Fruit fly (Drosophila melanogaster) whole organism, embryonic: ENCODE results near the gene CG43059.
A peak's percentile ranks its signal among the peaks of the same experiment; 100 is the strongest.

Experiments
- Atf6 ChIP-seq: fragments of 200-800 bp; sonication (Bioruptor generic); IDR thresholded peaks from 2 replicates; pipeline ENCODE4 v1.3.6; 2022; ENCODE audit warnings: missing biosample characterization, missing genetic modification characterization
- Bteb2 ChIP-seq: fragments of 200-800 bp; sonication (Bioruptor generic); optimal IDR thresholded peaks from 2 replicates; lab custom pipeline; 2016; ENCODE audit warnings: missing biosample characterization, missing genetic modification characterization
- CG10462 ChIP-seq: fragments of 200-800 bp; sonication (Bioruptor generic); optimal IDR thresholded peaks from 2 replicates; lab custom pipeline; 2016; ENCODE audit warnings: missing biosample characterization, missing genetic modification characterization
- CG11723 ChIP-seq: fragments of 200-800 bp; sonication (Bioruptor generic); optimal IDR thresholded peaks from 2 replicates; lab custom pipeline; 2017; ENCODE audit warnings: missing biosample characterization, mild to moderate bottlenecking, missing genetic modification characterization
- CG12155 ChIP-seq: fragments of 200-800 bp; sonication (Bioruptor generic); optimal IDR thresholded peaks from 3 replicates; lab custom pipeline; 2016; ENCODE audit warnings: missing biosample characterization, missing genetic modification characterization
- CG1233 ChIP-seq: fragments of 200-800 bp; sonication (Bioruptor generic); optimal IDR thresholded peaks from 4 replicates; lab custom pipeline; 2018; ENCODE audit warnings: missing biosample characterization, mild to moderate bottlenecking, missing genetic modification characterization
- CG13624 ChIP-seq: fragments of 200-800 bp; sonication (Bioruptor generic); optimal IDR thresholded peaks from 2 replicates; lab custom pipeline; 2016; ENCODE audit warnings: missing biosample characterization, missing genetic modification characterization
- CG14014 ChIP-seq: fragments of 200-800 bp; sonication (Bioruptor generic); IDR thresholded peaks from 2 replicates; pipeline ENCODE4 v1.3.6; 2022; ENCODE audit warnings: missing biosample characterization, missing genetic modification characterization
- CG17328 ChIP-seq: fragments of 200-800 bp; sonication (Bioruptor generic); IDR thresholded peaks from 2 replicates; pipeline ENCODE4 v1.3.6; 2022; ENCODE audit warnings: missing biosample characterization, missing genetic modification characterization
- CG2199 ChIP-seq: fragments of 200-800 bp; sonication (Bioruptor generic); IDR thresholded peaks from 3 replicates; pipeline ENCODE4 v1.3.6; 2022; ENCODE audit warnings: missing biosample characterization, missing genetic modification characterization
- CG2875 ChIP-seq: fragments of 200-800 bp; sonication (Bioruptor generic); optimal IDR thresholded peaks from 2 replicates; lab custom pipeline; 2017; ENCODE audit warnings: missing biosample characterization, mild to moderate bottlenecking, missing genetic modification characterization, missing genetic modification reagents
- CG30020 ChIP-seq: fragments of 200-800 bp; optimal IDR thresholded peaks from 2 replicates; lab custom pipeline; 2019; ENCODE audit warnings: missing biosample characterization, mild to moderate bottlenecking, missing genetic modification characterization, moderate library complexity
- CG33213 ChIP-seq: fragments of 200-800 bp; sonication (Bioruptor generic); optimal IDR thresholded peaks from 3 replicates; lab custom pipeline; 2016; ENCODE audit warnings: missing biosample characterization, missing genetic modification characterization
- CG3838 ChIP-seq: fragments of 200-800 bp; sonication (Bioruptor generic); optimal IDR thresholded peaks from 3 replicates; lab custom pipeline; 2016; ENCODE audit warnings: missing biosample characterization, missing genetic modification characterization
- CG3995 ChIP-seq: fragments of 200-800 bp; sonication (Bioruptor generic); optimal IDR thresholded peaks from 3 replicates; lab custom pipeline; 2016; ENCODE audit warnings: missing biosample characterization, missing genetic modification characterization
- CG42726 ChIP-seq: fragments of 200-800 bp; sonication (Bioruptor generic); IDR thresholded peaks from 2 replicates; pipeline ENCODE4 v1.3.6; 2022; ENCODE audit warnings: missing biosample characterization, missing genetic modification characterization; ENCODE audit not compliant: partially characterized antibody
- CG4820 ChIP-seq: fragments of 200-800 bp; sonication (Bioruptor generic); optimal IDR thresholded peaks from 3 replicates; lab custom pipeline; 2016; ENCODE audit warnings: missing biosample characterization, missing genetic modification characterization
- CG5180 ChIP-seq: fragments of 200-800 bp; sonication (Bioruptor generic); optimal IDR thresholded peaks from 3 replicates; lab custom pipeline; 2017; ENCODE audit warnings: missing biosample characterization, missing genetic modification characterization, mild to moderate bottlenecking, moderate library complexity, missing genetic modification reagents
- CG6683 ChIP-seq: fragments of 200-800 bp; sonication (Bioruptor generic); optimal IDR thresholded peaks from 2 replicates; lab custom pipeline; 2017; ENCODE audit warnings: missing biosample characterization, mild to moderate bottlenecking, missing genetic modification characterization, missing genetic modification reagents
- CG7357 ChIP-seq: fragments of 200-800 bp; sonication (Bioruptor generic); IDR thresholded peaks from 3 replicates; pipeline ENCODE4 v1.3.6; 2022; ENCODE audit warnings: missing biosample characterization, missing genetic modification characterization
- CG7987 ChIP-seq: fragments of 200-800 bp; sonication (Bioruptor generic); optimal IDR thresholded peaks from 2 replicates; lab custom pipeline; 2018; ENCODE audit warnings: missing biosample characterization, mild to moderate bottlenecking, missing genetic modification characterization, moderate library complexity
- Chrac-16 ChIP-seq: fragments of 200-800 bp; sonication (Bioruptor generic); optimal IDR thresholded peaks from 3 replicates; lab custom pipeline; 2016; ENCODE audit warnings: missing biosample characterization, missing genetic modification characterization
- Dbx ChIP-seq: fragments of 200-800 bp; sonication (Bioruptor generic); IDR thresholded peaks from 3 replicates; pipeline ENCODE4 v1.3.6; 2022; ENCODE audit warnings: missing biosample characterization, missing genetic modification characterization
- Dp ChIP-seq: fragments of 200-800 bp; sonication (Bioruptor generic); optimal IDR thresholded peaks from 2 replicates; lab custom pipeline; 2018; ENCODE audit warnings: missing biosample characterization, mild to moderate bottlenecking, missing genetic modification characterization, moderate library complexity
- Fer2 ChIP-seq: fragments of 200-800 bp; sonication (Bioruptor generic); optimal IDR thresholded peaks from 2 replicates; lab custom pipeline; 2018; ENCODE audit warnings: missing biosample characterization, mild to moderate bottlenecking, missing genetic modification characterization, moderate library complexity
- Sox102F ChIP-seq: fragments of 200-800 bp; sonication (Bioruptor generic); optimal IDR thresholded peaks from 2 replicates; lab custom pipeline; 2018; ENCODE audit warnings: missing biosample characterization, mild to moderate bottlenecking, missing genetic modification characterization, moderate library complexity
- Xbp1 ChIP-seq: fragments of 200-800 bp; sonication (Bioruptor generic); optimal IDR thresholded peaks from 3 replicates; lab custom pipeline; 2016; ENCODE audit warnings: missing biosample characterization, mild to moderate bottlenecking, missing genetic modification characterization
- crc ChIP-seq: fragments of 200-800 bp; sonication (Bioruptor generic); optimal IDR thresholded peaks from 2 replicates; lab custom pipeline; 2016; ENCODE audit warnings: missing biosample characterization, missing genetic modification characterization
- crol ChIP-seq: fragments of 200-800 bp; sonication (Bioruptor generic); IDR thresholded peaks from 2 replicates; pipeline ENCODE4 v1.3.6; 2022; ENCODE audit warnings: missing biosample characterization, missing genetic modification characterization
- da ChIP-seq: fragments of 200-800 bp; sonication (Bioruptor generic); optimal IDR thresholded peaks from 2 replicates; lab custom pipeline; 2016; ENCODE audit warnings: missing biosample characterization, missing genetic modification characterization
- dpn ChIP-seq, 2 experiments: fragments of 200-800 bp; sonication (Bioruptor generic); optimal IDR thresholded peaks; 3 replicates each; lab custom pipeline; 2016; ENCODE audit warnings: missing biosample characterization in 2 of 2, missing genetic modification characterization in 2 of 2
- eve ChIP-seq, 2 experiments: fragments of >200 bp; optimal IDR thresholded peaks; 2 replicates each; lab custom pipeline; 2017; ENCODE audit warnings: missing biosample characterization in 2 of 2, missing genetic modification characterization in 2 of 2
- exex ChIP-seq: fragments of 200-800 bp; sonication (Bioruptor generic); optimal IDR thresholded peaks from 4 replicates; lab custom pipeline; 2018; ENCODE audit warnings: missing biosample characterization, mild to moderate bottlenecking, missing genetic modification characterization, moderate library complexity
- gsb ChIP-seq: fragments of 200-800 bp; sonication (Bioruptor generic); IDR thresholded peaks from 2 replicates; pipeline ENCODE4 v1.3.6; 2022; ENCODE audit warnings: missing biosample characterization, missing genetic modification characterization
- gt ChIP-seq: fragments of 200-800 bp; sonication (Bioruptor generic); IDR thresholded peaks from 2 replicates; pipeline ENCODE4 v1.3.6; 2022; ENCODE audit warnings: missing biosample characterization, missing genetic modification characterization
- her ChIP-seq: fragments of 200-800 bp; sonication (Bioruptor generic); optimal IDR thresholded peaks from 2 replicates; lab custom pipeline; 2016; ENCODE audit warnings: missing biosample characterization, missing genetic modification characterization
- insv ChIP-seq, 2 experiments: fragments of 200-800 bp; sonication (Bioruptor generic); optimal IDR thresholded peaks; 3 replicates each; lab custom pipeline; 2016 to 2018; ENCODE audit warnings: missing biosample characterization in 2 of 2, missing genetic modification characterization in 2 of 2
- inv ChIP-seq: fragments of 200-800 bp; sonication (Bioruptor generic); IDR thresholded peaks from 2 replicates; pipeline ENCODE4 v1.3.6; 2022; ENCODE audit warnings: missing biosample characterization, missing genetic modification characterization; ENCODE audit not compliant: partially characterized antibody
- klu ChIP-seq: fragments of 200-800 bp; sonication (Bioruptor generic); IDR thresholded peaks from 2 replicates; pipeline ENCODE4 v1.3.6; 2022; ENCODE audit warnings: missing biosample characterization, missing genetic modification characterization
- knrl ChIP-seq: fragments of 200-800 bp; sonication (Bioruptor generic); IDR thresholded peaks from 3 replicates; pipeline ENCODE4 v1.3.6; 2022; ENCODE audit warnings: missing biosample characterization, missing genetic modification characterization; ENCODE audit not compliant: partially characterized antibody
- lbe ChIP-seq: fragments of 200-800 bp; sonication (Bioruptor generic); optimal IDR thresholded peaks from 2 replicates; lab custom pipeline; 2016; ENCODE audit warnings: missing biosample characterization, mild to moderate bottlenecking, missing genetic modification characterization
- maf-S ChIP-seq: fragments of 200-800 bp; sonication (Bioruptor generic); optimal IDR thresholded peaks from 2 replicates; lab custom pipeline; 2016; ENCODE audit warnings: missing biosample characterization, missing genetic modification characterization
- onecut ChIP-seq: fragments of 200-800 bp; sonication (Bioruptor generic); IDR thresholded peaks from 2 replicates; pipeline ENCODE4 v1.3.6; 2022; ENCODE audit warnings: missing biosample characterization, missing genetic modification characterization
- psq ChIP-seq: fragments of 200-800 bp; sonication (Bioruptor generic); optimal IDR thresholded peaks from 2 replicates; lab custom pipeline; 2017; ENCODE audit warnings: missing biosample characterization, missing genetic modification characterization
- ranshi ChIP-seq: fragments of 200-800 bp; sonication (Bioruptor generic); IDR thresholded peaks from 2 replicates; pipeline ENCODE4 v1.3.6; 2022; ENCODE audit warnings: missing biosample characterization, missing genetic modification characterization
- run ChIP-seq: fragments of 200-800 bp; sonication (Bioruptor generic); optimal IDR thresholded peaks from 3 replicates; lab custom pipeline; 2018; ENCODE audit warnings: missing biosample characterization, mild to moderate bottlenecking, missing genetic modification characterization
- salm ChIP-seq: fragments of 200-800 bp; sonication (Bioruptor generic); optimal IDR thresholded peaks from 2 replicates; lab custom pipeline; 2018; ENCODE audit warnings: missing biosample characterization, mild to moderate bottlenecking, missing genetic modification characterization
- sug ChIP-seq: fragments of 200-800 bp; optimal IDR thresholded peaks from 2 replicates; lab custom pipeline; 2019; ENCODE audit warnings: missing biosample characterization, mild to moderate bottlenecking, missing genetic modification characterization, moderate library complexity
- unc-4 ChIP-seq: fragments of 200-800 bp; sonication (Bioruptor generic); IDR thresholded peaks from 2 replicates; pipeline ENCODE4 v1.3.6; 2022; ENCODE audit warnings: missing biosample characterization, missing genetic modification characterization; ENCODE audit not compliant: partially characterized antibody
- z ChIP-seq: fragments of 200-800 bp; sonication (Bioruptor generic); IDR thresholded peaks from 3 replicates; pipeline ENCODE4 v1.3.6; 2022; ENCODE audit warnings: missing biosample characterization, missing genetic modification characterization

The CG43059 gene

dm6 chr3L:8315141-8315816, 3.5 kb downstream of the CG43059 start, which contains the start of gene Cpsf6 (continued):
- TF ChIP-seq CG5180 (GFP tag; lab: Kevin White, UChicago) (no peak), CG33213 (GFP tag; lab: Kevin White, UChicago) (peak; percentile 6), eve (GFP tag; optimal IDR thresholded peaks at IDR 0.05; lab: Kevin White, UChicago) (no peak), da (GFP tag; lab: Kevin White, UChicago) (no peak), CG7357 (GFP tag; lab: Robert Waterston, UW) (no peak), crc (no peak), CG14014 (GFP tag; lab: Robert Waterston, UW) (peak; percentile 56), Dbx (GFP tag; lab: Robert Waterston, UW) (0 out of 3 replicates have a peak, but pooled peaks have one; percentile 51), CG11723 (GFP tag; lab: Kevin White, UChicago) (no peak), maf-S (no peak), onecut (GFP tag; lab: Robert Waterston, UW) (0 out of 2 replicates have a peak, but pooled peaks have one; percentile 10), CG2875 (GFP tag; lab: Kevin White, UChicago) (peak; percentile 6), z (GFP tag; lab: Robert Waterston, UW) (no peak), insv (GFP tag; optimal IDR thresholded peaks at IDR 0.05; lab: Kevin White, UChicago) (peak in 1 of 2 experiments; percentile 87), crol (peak; percentile 94), salm (no peak), CG13624 (GFP tag; lab: Kevin White, UChicago) (no peak), CG30020 (peak; percentile 64), Bteb2 (peak; percentile 35), CG1233 (peak; percentile 33), gt (GFP tag; lab: Robert Waterston, UW) (no peak), Xbp1 (GFP tag; lab: Kevin White, UChicago) (peak; percentile 64), CG10462 (GFP tag; lab: Kevin White, UChicago) (peak; percentile 42), lbe (GFP tag; lab: Kevin White, UChicago) (peak; percentile 67), CG7987 (GFP tag; lab: Kevin White, UChicago) (no peak), CG2199 (GFP tag; lab: Robert Waterston, UW) (no peak), exex (tag; lab: Kevin White, UChicago) (peak; percentile 2), CG17328 (peak; percentile 76), Atf6 (GFP tag; lab: Robert Waterston, UW) (peak; percentile 64), her (GFP tag; lab: Kevin White, UChicago) (no peak), inv (GFP tag; lab: Robert Waterston, UW) (no peak; the same call in 1 of the 2 replicates), knrl (GFP tag; lab: Robert Waterston, UW) (no peak), klu (GFP tag; lab: Robert Waterston, UW) (no peak), gsb (GFP tag; lab: Robert Waterston, UW) (no peak), dpn (GFP tag; optimal IDR thresholded peaks at IDR 0.05; lab: Kevin White, UChicago) (peak; percentile 52 to 71), unc-4 (GFP tag; lab: Robert Waterston, UW) (peak; percentile 29; the same call in 1 of the 2 replicates), ranshi (GFP tag; lab: Robert Waterston, UW) (no peak; the same call in 1 of the 2 replicates), run (tag; lab: Kevin White, UChicago) (no peak), CG4820 (GFP tag; lab: Kevin White, UChicago) (peak; percentile 37), Dp (peak; percentile 67), CG12155 (GFP tag; lab: Kevin White, UChicago) (peak; percentile 44), psq (GFP tag; lab: Kevin White, UChicago) (peak; percentile 17), CG6683 (GFP tag; lab: Kevin White, UChicago) (no peak), CG3838 (peak; percentile 46), CG42726 (0 out of 2 replicates have a peak, but pooled peaks have one; percentile 18), Sox102F (GFP tag; lab: Kevin White, UChicago) (peak; percentile 76), Chrac-16 (peak; percentile 61), Fer2 (tag; lab: Kevin White, UChicago) (peak; percentile 27), sug (tag; lab: Kevin White, UChicago) (peak; percentile 68), CG3995 (GFP tag; lab: Kevin White, UChicago) (no peak)
